Fruit fly (Drosophila melanogaster) whole organism, embryonic: ENCODE measurements around the gene Dpm2.

Experiments
- BEAF-32 ChIP-seq: fragments of 200-800 bp; sonication (Bioruptor generic); optimal IDR thresholded peaks from 3 replicates; lab custom pipeline; 2017; ENCODE audit warnings: missing biosample characterization, missing genetic modification characterization, mild to moderate bottlenecking, moderate library complexity, missing genetic modification reagents
- Bteb2 ChIP-seq: fragments of 200-800 bp; sonication (Bioruptor generic); optimal IDR thresholded peaks from 2 replicates; lab custom pipeline; 2016; ENCODE audit warnings: missing biosample characterization, missing genetic modification characterization
- CG10209 ChIP-seq: fragments of 200-800 bp; sonication (Bioruptor generic); optimal IDR thresholded peaks from 3 replicates; lab custom pipeline; 2017; ENCODE audit warnings: missing biosample characterization, mild to moderate bottlenecking, missing genetic modification characterization, missing genetic modification reagents
- CG11695 ChIP-seq: fragments of 200-800 bp; sonication (Bioruptor generic); IDR thresholded peaks from 3 replicates; pipeline ENCODE4 v1.3.6; 2022; ENCODE audit warnings: missing biosample characterization, missing genetic modification characterization
- CG14965 ChIP-seq: fragments of 200-800 bp; sonication (Bioruptor generic); optimal IDR thresholded peaks from 2 replicates; lab custom pipeline; 2016; ENCODE audit warnings: missing biosample characterization, missing genetic modification characterization, borderline replicate concordance
- CG15479 ChIP-seq: fragments of 200-800 bp; sonication (Bioruptor generic); optimal IDR thresholded peaks from 3 replicates; lab custom pipeline; 2019; ENCODE audit warnings: missing biosample characterization, mild to moderate bottlenecking, missing genetic modification characterization, moderate library complexity
- CG16779 ChIP-seq: fragments of 200-800 bp; sonication (Bioruptor generic); IDR thresholded peaks from 2 replicates; pipeline ENCODE4 v1.3.6; 2022; ENCODE audit warnings: missing biosample characterization, missing genetic modification characterization
- CG1792 ChIP-seq: fragments of 200-800 bp; sonication (Bioruptor generic); optimal IDR thresholded peaks from 2 replicates; lab custom pipeline; 2016; ENCODE audit warnings: missing biosample characterization, missing genetic modification characterization
- CG30403 ChIP-seq: fragments of 200-800 bp; sonication (Bioruptor generic); optimal IDR thresholded peaks from 3 replicates; lab custom pipeline; 2016; ENCODE audit warnings: missing biosample characterization, missing genetic modification characterization
- CG31441 ChIP-seq: fragments of 200-800 bp; sonication (Bioruptor generic); IDR thresholded peaks from 2 replicates; pipeline ENCODE4 v1.3.6; 2022; ENCODE audit warnings: missing biosample characterization, missing genetic modification characterization
- CG3163 ChIP-seq: fragments of 200-800 bp; sonication (Bioruptor generic); optimal IDR thresholded peaks from 3 replicates; lab custom pipeline; 2016; ENCODE audit warnings: missing biosample characterization, missing genetic modification characterization
- CG3726 ChIP-seq: fragments of 200-800 bp; sonication (Bioruptor generic); IDR thresholded peaks from 3 replicates; pipeline ENCODE4, ENCODE4 v1.3.6; 2022; ENCODE audit warnings: missing biosample characterization, missing genetic modification characterization
- CG4360 ChIP-seq: fragments of 200-800 bp; sonication (Bioruptor generic); IDR thresholded peaks from 2 replicates; pipeline ENCODE4 v1.3.6; 2022; ENCODE audit warnings: missing biosample characterization, missing genetic modification characterization
- CG5180 ChIP-seq: fragments of 200-800 bp; sonication (Bioruptor generic); optimal IDR thresholded peaks from 3 replicates; lab custom pipeline; 2017; ENCODE audit warnings: missing biosample characterization, missing genetic modification characterization, mild to moderate bottlenecking, moderate library complexity, missing genetic modification reagents
- CG5245 ChIP-seq: fragments of 200-800 bp; sonication (Bioruptor generic); optimal IDR thresholded peaks from 3 replicates; lab custom pipeline; 2016; ENCODE audit warnings: missing biosample characterization, missing genetic modification characterization
- CG6175 ChIP-seq: fragments of 200-800 bp; sonication (Bioruptor generic); IDR thresholded peaks from 3 replicates; pipeline ENCODE4 v1.3.6; 2022; ENCODE audit warnings: missing biosample characterization, missing genetic modification characterization
- CG6272 ChIP-seq: fragments of 200-800 bp; sonication (Bioruptor generic); IDR thresholded peaks from 2 replicates; pipeline ENCODE4 v1.3.6; 2022; ENCODE audit warnings: missing biosample characterization, missing genetic modification characterization
- CG6654 ChIP-seq: fragments of 200-800 bp; sonication (Bioruptor generic); optimal IDR thresholded peaks from 2 replicates; lab custom pipeline; 2017; ENCODE audit warnings: missing biosample characterization, mild to moderate bottlenecking, missing genetic modification characterization
- CG6689 ChIP-seq: fragments of 200-800 bp; sonication (Bioruptor generic); IDR thresholded peaks from 2 replicates; pipeline ENCODE4 v1.3.6; 2022; ENCODE audit warnings: missing biosample characterization, missing genetic modification characterization
- CG7271 ChIP-seq: fragments of 200-800 bp; sonication (Bioruptor generic); optimal IDR thresholded peaks from 2 replicates; lab custom pipeline; 2018; ENCODE audit warnings: missing biosample characterization, mild to moderate bottlenecking, missing genetic modification characterization, moderate library complexity
- CG8290 ChIP-seq, 3 experiments: fragments of 200-800 bp; sonication (Bioruptor generic); optimal IDR thresholded peaks; 2 replicates each; lab custom pipeline; 2016 to 2019; ENCODE audit warnings: missing biosample characterization in 3 of 3, missing genetic modification characterization in 3 of 3, mild to moderate bottlenecking in 2 of 3, moderate library complexity in 1 of 3
- CG9215 ChIP-seq: fragments of 200-800 bp; sonication (Bioruptor generic); IDR thresholded peaks from 2 replicates; pipeline ENCODE4 v1.3.6; 2022; ENCODE audit warnings: missing biosample characterization, missing genetic modification characterization
- CG9727 ChIP-seq: fragments of 200-800 bp; sonication (Bioruptor generic); optimal IDR thresholded peaks from 3 replicates; lab custom pipeline; 2017; ENCODE audit warnings: missing biosample characterization, mild to moderate bottlenecking, missing genetic modification characterization
- CG9797 ChIP-seq: fragments of 200-800 bp; sonication (Bioruptor generic); optimal IDR thresholded peaks from 3 replicates; lab custom pipeline; 2018; ENCODE audit warnings: missing biosample characterization, mild to moderate bottlenecking, missing genetic modification characterization
- Dll ChIP-seq: fragments of 200-800 bp; sonication (Bioruptor generic); IDR thresholded peaks from 4 replicates; pipeline ENCODE4 v1.3.6; 2022; ENCODE audit warnings: missing biosample characterization, missing genetic modification characterization; ENCODE audit not compliant: partially characterized antibody
- Doc3 ChIP-seq: fragments of 200-800 bp; sonication (Bioruptor generic); IDR thresholded peaks from 3 replicates; pipeline ENCODE4 v1.3.6; 2022; ENCODE audit warnings: missing biosample characterization, missing genetic modification characterization; ENCODE audit not compliant: partially characterized antibody
- Dref ChIP-seq: fragments of 200-800 bp; sonication (Bioruptor generic); IDR thresholded peaks from 2 replicates; pipeline ENCODE4 v1.3.6; 2022; ENCODE audit warnings: missing biosample characterization, missing genetic modification characterization
- Drgx ChIP-seq: fragments of 200-800 bp; sonication (Bioruptor generic); IDR thresholded peaks from 2 replicates; pipeline ENCODE4 v1.3.6; 2022; ENCODE audit warnings: missing biosample characterization, missing genetic modification characterization
- Eip74EF ChIP-seq, 2 experiments: fragments of 200-800 bp in 1 of 2; fragments of >200 bp in 1 of 2; sonication (Bioruptor generic) in 1 of 2; optimal IDR thresholded peaks; 2 replicates each; lab custom pipeline; 2017 to 2019; ENCODE audit warnings: missing biosample characterization in 2 of 2, missing genetic modification characterization in 2 of 2, mild to moderate bottlenecking in 1 of 2, moderate library complexity in 1 of 2
- Elba2 ChIP-seq: fragments of 200-800 bp; sonication (Bioruptor generic); optimal IDR thresholded peaks from 3 replicates; lab custom pipeline; 2016; ENCODE audit warnings: missing biosample characterization, missing genetic modification characterization
- Ets65A ChIP-seq: fragments of 200-800 bp; sonication (Bioruptor generic); peaks from one replicate; lab custom pipeline; 2016; ENCODE audit warnings: missing biosample characterization, missing genetic modification characterization
- MESR4 ChIP-seq: fragments of 200-800 bp; sonication (Bioruptor generic); optimal IDR thresholded peaks from 2 replicates; lab custom pipeline; 2018; ENCODE audit warnings: missing biosample characterization, mild to moderate bottlenecking, missing genetic modification characterization, moderate library complexity
- Myb ChIP-seq: fragments of 200-800 bp; sonication (Bioruptor generic); optimal IDR thresholded peaks from 2 replicates; lab custom pipeline; 2016; ENCODE audit warnings: missing biosample characterization, missing genetic modification characterization
- NC2α ChIP-seq: fragments of 200-800 bp; sonication (Bioruptor generic); optimal IDR thresholded peaks from 2 replicates; lab custom pipeline; 2016; ENCODE audit warnings: missing biosample characterization, missing genetic modification characterization
- Neu2 ChIP-seq: fragments of 200-800 bp; sonication (Bioruptor generic); optimal IDR thresholded peaks from 3 replicates; lab custom pipeline; 2016; ENCODE audit warnings: missing biosample characterization, missing genetic modification characterization, borderline replicate concordance
- Opbp ChIP-seq: fragments of 200-800 bp; sonication (Bioruptor generic); IDR thresholded peaks from 3 replicates; pipeline ENCODE4 v1.3.6; 2022; ENCODE audit warnings: missing biosample characterization, missing genetic modification characterization; ENCODE audit not compliant: partially characterized antibody
- ap ChIP-seq: fragments of 200-800 bp; sonication (Bioruptor generic); IDR thresholded peaks from 2 replicates; pipeline ENCODE4 v1.3.6; 2022; ENCODE audit warnings: missing biosample characterization, missing genetic modification characterization
- cad ChIP-seq: fragments of >200 bp; optimal IDR thresholded peaks from 2 replicates; lab custom pipeline; 2017; ENCODE audit warnings: missing biosample characterization, missing genetic modification characterization
- dmrt11E ChIP-seq: fragments of 200-800 bp; sonication (Bioruptor generic); optimal IDR thresholded peaks from 3 replicates; lab custom pipeline; 2018; ENCODE audit warnings: missing biosample characterization, mild to moderate bottlenecking, missing genetic modification characterization, moderate library complexity
- grau ChIP-seq: fragments of 200-800 bp; optimal IDR thresholded peaks from 3 replicates; lab custom pipeline; 2019; ENCODE audit warnings: missing biosample characterization, mild to moderate bottlenecking, missing genetic modification characterization, moderate library complexity
- grn ChIP-seq: fragments of 200-800 bp; sonication (Bioruptor generic); optimal IDR thresholded peaks from 3 replicates; lab custom pipeline; 2017; ENCODE audit warnings: missing biosample characterization, missing genetic modification characterization
- nmo ChIP-seq: fragments of 200-800 bp; sonication (Bioruptor generic); optimal IDR thresholded peaks from 2 replicates; lab custom pipeline; 2018; ENCODE audit warnings: missing biosample characterization, mild to moderate bottlenecking, missing genetic modification characterization, moderate library complexity
- odd ChIP-seq: fragments of 200-800 bp; sonication (Bioruptor generic); optimal IDR thresholded peaks from 2 replicates; lab custom pipeline; 2017; ENCODE audit warnings: missing biosample characterization, mild to moderate bottlenecking, missing genetic modification characterization
- pnt ChIP-seq: fragments of 200-800 bp; sonication (Bioruptor generic); optimal IDR thresholded peaks from 3 replicates; lab custom pipeline; 2016; ENCODE audit warnings: missing biosample characterization, missing genetic modification characterization
- sima ChIP-seq: fragments of 200-800 bp; sonication (Bioruptor generic); optimal IDR thresholded peaks from 2 replicates; lab custom pipeline; 2016; ENCODE audit warnings: missing biosample characterization, missing genetic modification characterization
- sna ChIP-seq: fragments of 200-800 bp; sonication (Bioruptor generic); IDR thresholded peaks from 2 replicates; pipeline ENCODE4 v1.3.6; 2022; ENCODE audit warnings: missing biosample characterization, missing genetic modification characterization; ENCODE audit not compliant: partially characterized antibody
- sqz ChIP-seq: fragments of 200-800 bp; sonication (Bioruptor generic); optimal IDR thresholded peaks from 3 replicates; lab custom pipeline; 2018; ENCODE audit warnings: missing biosample characterization, mild to moderate bottlenecking, missing genetic modification characterization
- stwl ChIP-seq: fragments of 200-800 bp; sonication (Bioruptor generic); optimal IDR thresholded peaks from 3 replicates; lab custom pipeline; 2018; ENCODE audit warnings: missing biosample characterization, mild to moderate bottlenecking, missing genetic modification characterization, moderate library complexity
- yki ChIP-seq: fragments of >200 bp; optimal IDR thresholded peaks from 3 replicates; lab custom pipeline; 2018
- zfh2 ChIP-seq: fragments of 200-800 bp; sonication (Bioruptor generic); optimal IDR thresholded peaks from 2 replicates; lab custom pipeline; 2016; ENCODE audit warnings: missing biosample characterization, missing genetic modification characterization

The Dpm2 gene

DNA sequence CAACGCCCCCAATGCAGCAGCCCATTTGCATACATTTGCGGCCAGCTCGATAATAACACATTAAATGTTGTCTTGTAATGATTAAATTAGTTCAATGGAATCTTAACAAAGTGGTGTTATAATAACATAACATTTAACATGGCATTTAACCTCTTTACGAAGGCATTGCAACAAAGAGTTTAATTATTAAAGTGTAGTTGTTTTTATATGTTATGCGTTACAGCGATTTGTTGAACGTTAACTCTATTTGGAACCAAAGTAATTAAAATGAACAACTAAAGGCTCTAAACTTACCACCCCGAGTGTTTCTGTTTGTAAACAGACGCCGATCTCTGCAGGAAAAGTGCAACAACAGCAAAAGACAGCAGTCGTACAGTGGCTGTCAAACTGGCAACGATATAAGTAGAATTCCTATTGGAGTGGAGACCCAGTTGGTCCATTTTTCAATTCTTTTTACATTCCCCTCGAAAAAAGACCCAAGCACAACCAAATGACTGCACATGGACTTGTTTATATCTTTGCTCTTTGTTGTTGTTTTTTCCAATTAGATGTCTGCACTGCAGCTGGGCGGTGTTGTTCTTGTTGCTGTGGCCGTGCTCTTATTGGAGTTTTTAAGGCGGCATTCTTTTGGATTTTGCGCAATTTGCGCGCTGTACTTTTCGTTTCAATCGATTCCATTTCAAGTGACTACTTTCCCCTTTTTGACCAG, 19.7 kb downstream of the Dpm2 start (continued):
- no peak for TF ChIP-seq CG7271 (tag; lab: Kevin White, UChicago)
- TF ChIP-seq zfh2 (GFP tag; lab: Kevin White, UChicago), result no peak
- peak; percentile 2 for TF ChIP-seq grau
- no peak for TF ChIP-seq MESR4 (GFP tag; lab: Kevin White, UChicago)
- TF ChIP-seq Dref (GFP tag; lab: Robert Waterston, UW), result no peak
- no peak for TF ChIP-seq CG5245 (GFP tag; lab: Kevin White, UChicago)
- TF ChIP-seq Neu2, result peak; percentile 88
- no peak for TF ChIP-seq sqz (GFP tag; lab: Kevin White, UChicago)
- TF ChIP-seq CG15479 (GFP tag; lab: Kevin White, UChicago), result peak; percentile 19
- TF ChIP-seq Myb, result no peak
- TF ChIP-seq pnt, result no peak
- no peak for TF ChIP-seq Opbp (GFP tag; lab: Robert Waterston, UW)
- TF ChIP-seq NC2α (GFP tag; lab: Kevin White, UChicago), result no peak
- no peak for TF ChIP-seq CG10209 (GFP tag; lab: Kevin White, UChicago)
- no peak for TF ChIP-seq Doc3 (GFP tag; lab: Robert Waterston, UW)
- TF ChIP-seq CG31441 (GFP tag; lab: Robert Waterston, UW), result peak; percentile 8; the same call in 1 of the 2 replicates
- TF ChIP-seq CG8290 (GFP tag; optimal IDR thresholded peaks at IDR 0.05; lab: Kevin White, UChicago), result no peak
- TF ChIP-seq CG8290 (tag; optimal IDR thresholded peaks at IDR 0.05; lab: Kevin White, UChicago), result no peak
- TF ChIP-seq Drgx (GFP tag; lab: Robert Waterston, UW), result peak; percentile 75
- TF ChIP-seq CG6272 (GFP tag; lab: Robert Waterston, UW), result no peak
- TF ChIP-seq CG11695 (GFP tag; lab: Robert Waterston, UW), result no peak
- TF ChIP-seq odd (GFP tag; lab: Kevin White, UChicago), result no peak
- no peak for TF ChIP-seq CG30403
- TF ChIP-seq Bteb2 (GFP tag; lab: Kevin White, UChicago), result no peak
- TF ChIP-seq nmo (GFP tag; lab: Kevin White, UChicago), result peak; percentile 38
- no peak for TF ChIP-seq Dll (GFP tag; lab: Robert Waterston, UW)
- TF ChIP-seq CG9797 (GFP tag; lab: Kevin White, UChicago), result no peak
- TF ChIP-seq CG3163 (GFP tag; lab: Kevin White, UChicago), result no peak
- TF ChIP-seq CG6689 (GFP tag; lab: Robert Waterston, UW), result 0 out of 2 replicates have a peak, but pooled peaks have one; percentile 18
- TF ChIP-seq stwl (tag; lab: Kevin White, UChicago), result no peak
- no peak for TF ChIP-seq BEAF-32
- TF ChIP-seq CG6654 (GFP tag; lab: Kevin White, UChicago), result peak; percentile 93
- TF ChIP-seq CG16779 (GFP tag; lab: Robert Waterston, UW), result no peak
- no peak for TF ChIP-seq CG6175
- TF ChIP-seq CG14965, result no peak
- peak; percentile 92 for TF ChIP-seq CG4360 (GFP tag; lab: Robert Waterston, UW)
- no peak for TF ChIP-seq CG3726 (GFP tag; lab: Robert Waterston, UW)
- no peak for TF ChIP-seq CG1792 (GFP tag; lab: Kevin White, UChicago)
- TF ChIP-seq sna, result no peak
- no peak for TF ChIP-seq sima (GFP tag; lab: Kevin White, UChicago)
- TF ChIP-seq Ets65A (GFP tag; lab: Kevin White, UChicago), result no peak
- no peak for TF ChIP-seq yki (lab: Kevin White, UChicago)
- no peak for TF ChIP-seq CG9215 (GFP tag; lab: Robert Waterston, UW)
- TF ChIP-seq dmrt11E, result peak; percentile 30
- TF ChIP-seq CG5180 (GFP tag; lab: Kevin White, UChicago), result no peak
- no peak for TF ChIP-seq ap (GFP tag; lab: Robert Waterston, UW)
- TF ChIP-seq cad (GFP tag; lab: Kevin White, UChicago), result peak; percentile 48
- no peak for TF ChIP-seq grn (GFP tag; lab: Kevin White, UChicago)
- peak; percentile 11 for TF ChIP-seq CG9727 (GFP tag; lab: Kevin White, UChicago)
- no peak for TF ChIP-seq Eip74EF (GFP tag; optimal IDR thresholded peaks at IDR 0.05; lab: Kevin White, UChicago)
- TF ChIP-seq Elba2 (GFP tag; lab: Kevin White, UChicago), result peak; percentile 91
